Worm (Caenorhabditis elegans) whole organism, midembryonic: ENCODE data around the gene hlh-30.

Source experiments
- T22C8.4 ChIP-seq: fragments of 200-800 bp; sonication (Bioruptor generic); IDR thresholded peaks from 2 replicates; pipeline ENCODE4 v1.3.6; 2022; ENCODE audit warnings: missing genetic modification characterization, missing compliant biosample characterization
- cog-1 ChIP-seq: sonication (generic microtip); optimal IDR thresholded peaks from 2 replicates; lab custom pipeline; 2016; ENCODE audit warnings: missing genetic modification characterization, missing compliant biosample characterization
- flt-1 ChIP-seq: fragments of 200-800 bp; sonication (Bioruptor generic); IDR thresholded peaks from 2 replicates; pipeline ENCODE4 v1.3.6; 2022; ENCODE audit warnings: missing genetic modification characterization, missing compliant biosample characterization
- klf-2 ChIP-seq: fragments of 200-800 bp; sonication (Bioruptor generic); conservative IDR thresholded peaks from 2 replicates; pipeline ENCODE4 v1.3.6; 2022; ENCODE audit warnings: missing genetic modification reagents, missing genetic modification characterization, missing compliant biosample characterization
- med-1 ChIP-seq: sonication (generic microtip); optimal IDR thresholded peaks from 2 replicates; lab custom pipeline; 2017; ENCODE audit warnings: missing genetic modification characterization, mild to moderate bottlenecking, missing compliant biosample characterization, antibody characterized with exemption, missing genetic modification reagents; ENCODE audit not compliant: insufficient read depth
- ztf-23 ChIP-seq: fragments of 200-800 bp; sonication (Bioruptor generic); IDR thresholded peaks from 2 replicates; pipeline ENCODE4 v1.3.6; 2022; ENCODE audit warnings: missing genetic modification reagents, missing genetic modification characterization, missing compliant biosample characterization
- ztf-29 ChIP-seq: fragments of 200-800 bp; sonication (Bioruptor generic); IDR thresholded peaks from 2 replicates; pipeline ENCODE4 v1.3.6; 2022; ENCODE audit warnings: missing genetic modification reagents, missing genetic modification characterization, missing compliant biosample characterization

- TF ChIP-seq T22C8.4 (GFP tag; lab: Robert Waterston, UW) (0 out of 2 replicates have a peak, but pooled peaks have one; percentile 41), cog-1 (tag; lab: Kevin White, UChicago) (no peak), ztf-29 (GFP tag; lab: Robert Waterston, UW) (no peak), klf-2 (no peak), flt-1 (GFP tag; lab: Robert Waterston, UW) (0 out of 2 replicates have a peak, but pooled peaks have one; percentile 26), med-1 (no peak), ztf-23 (GFP tag; lab: Robert Waterston, UW) (0 out of 2 replicates have a peak, but pooled peaks have one; percentile 48)
These were observed 20.4 kb downstream of the hlh-30 start for ce11 chrIV:4014341-4014826.
